Fruit fly (Drosophila melanogaster): ENCODE measurements around the gene hiro.

The hiro gene

DNA sequence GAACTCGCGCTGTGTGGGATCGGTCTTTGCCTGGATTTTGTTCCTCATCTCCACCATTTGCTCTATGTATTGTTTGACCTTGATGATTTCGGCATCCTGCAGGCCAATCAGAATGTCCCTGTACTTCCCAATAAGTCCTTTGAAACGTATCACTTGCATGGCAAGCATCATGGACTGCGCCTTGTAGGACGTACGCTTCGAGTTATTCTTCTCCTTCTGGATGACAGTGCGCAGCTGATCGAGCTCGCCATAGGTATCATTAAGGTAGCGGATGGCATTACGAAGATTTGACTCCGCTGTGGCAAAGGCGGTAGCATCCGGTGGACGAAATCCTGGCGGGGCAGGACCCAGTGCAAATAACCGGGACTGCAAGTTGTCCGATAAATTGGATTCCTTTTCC is 22.1 kb upstream of the hiro start:
- TF ChIP-seq insv (optimal IDR thresholded peaks at IDR 0.05) (no peak), ttk (optimal IDR thresholded peaks at IDR 0.05) (no peak), Sin3A (optimal IDR thresholded peaks at IDR 0.05) (no peak), h (optimal IDR thresholded peaks at IDR 0.05) (no peak), psq (optimal IDR thresholded peaks at IDR 0.05) (no peak), Myc (optimal IDR thresholded peaks at IDR 0.05) (no peak)

DNA sequence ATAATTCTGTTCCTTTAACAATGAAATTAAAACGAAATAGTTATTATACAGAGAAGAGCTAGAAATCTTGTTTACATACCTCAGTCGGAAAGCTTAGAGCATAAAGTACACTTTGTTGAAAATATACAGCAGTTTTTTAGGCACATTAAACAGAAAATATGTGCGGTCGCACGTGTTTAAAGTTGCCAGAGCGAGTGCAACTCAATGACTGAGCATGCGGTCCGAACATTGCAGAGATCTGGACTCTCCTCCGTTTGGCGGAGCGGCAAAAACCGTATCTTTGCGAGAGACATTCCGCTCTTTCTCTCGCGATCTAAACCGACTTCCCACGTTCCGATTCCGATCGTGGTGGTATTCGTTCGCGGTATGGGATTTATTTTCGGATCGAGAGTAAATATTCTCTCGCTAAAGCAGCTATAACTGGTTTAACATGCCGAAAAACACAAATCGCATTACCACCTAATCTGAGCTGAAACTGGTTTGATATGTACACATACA is 20.3 kb upstream of the hiro start, which contains the start of gene CG13895:
TSS of gene CG13895 (minus strand) at position 214 of the 498 bp plus-strand sequence.
- TF ChIP-seq h (optimal IDR thresholded peaks at IDR 0.05) (no peak), psq (optimal IDR thresholded peaks at IDR 0.05) (no peak), insv (optimal IDR thresholded peaks at IDR 0.05) (no peak), Myc (optimal IDR thresholded peaks at IDR 0.05) (no peak), Sin3A (optimal IDR thresholded peaks at IDR 0.05) (no peak), ttk (optimal IDR thresholded peaks at IDR 0.05) (no peak)

DNA sequence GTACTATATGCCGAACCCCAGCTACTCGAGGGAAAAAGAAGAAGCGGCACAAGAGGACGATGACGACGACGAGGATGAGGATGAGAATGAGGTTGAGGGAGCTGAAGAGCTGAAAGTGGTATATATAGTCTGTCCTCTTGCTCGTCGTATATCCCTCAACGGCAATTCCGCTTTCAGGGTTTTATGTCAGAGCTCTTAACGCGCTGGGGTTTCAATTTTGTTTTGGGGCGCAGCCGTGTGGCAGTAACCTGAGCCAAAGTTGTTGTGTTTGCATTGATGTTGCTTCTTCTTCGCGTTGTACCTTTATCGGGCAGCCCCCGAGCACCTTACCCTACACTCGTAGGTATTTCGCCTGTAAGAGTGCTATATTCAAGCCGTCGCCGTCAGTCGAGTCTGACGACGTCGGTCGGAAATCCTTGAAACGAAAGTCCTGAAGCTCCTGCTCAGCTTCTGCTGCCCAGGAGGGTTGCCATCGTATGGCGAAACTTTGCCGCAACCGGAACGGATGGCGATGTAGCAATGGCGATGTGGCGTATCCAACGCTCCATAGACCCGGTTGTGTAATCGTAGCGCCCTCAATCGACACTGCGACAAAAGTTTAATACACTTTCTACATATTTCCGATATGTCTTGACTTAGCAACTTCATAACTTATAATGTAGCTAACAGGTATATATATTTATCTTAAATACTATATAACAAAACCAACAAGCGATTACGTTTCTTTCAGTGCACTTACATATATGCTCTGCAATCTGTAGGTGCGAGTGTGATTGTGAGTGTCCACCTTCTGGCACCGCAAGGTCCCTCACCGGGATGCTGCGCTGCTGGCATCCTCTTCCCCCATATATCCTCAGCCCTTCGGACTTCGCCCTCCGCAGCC is 17.1 kb upstream of the hiro start:
- no peak for TF ChIP-seq ttk (optimal IDR thresholded peaks at IDR 0.05)
- TF ChIP-seq insv (optimal IDR thresholded peaks at IDR 0.05) = no peak
- TF ChIP-seq Myc (optimal IDR thresholded peaks at IDR 0.05) = no peak
- TF ChIP-seq Sin3A (optimal IDR thresholded peaks at IDR 0.05) = no peak
- TF ChIP-seq psq (optimal IDR thresholded peaks at IDR 0.05) = no peak
- no peak for TF ChIP-seq h (optimal IDR thresholded peaks at IDR 0.05)

DNA sequence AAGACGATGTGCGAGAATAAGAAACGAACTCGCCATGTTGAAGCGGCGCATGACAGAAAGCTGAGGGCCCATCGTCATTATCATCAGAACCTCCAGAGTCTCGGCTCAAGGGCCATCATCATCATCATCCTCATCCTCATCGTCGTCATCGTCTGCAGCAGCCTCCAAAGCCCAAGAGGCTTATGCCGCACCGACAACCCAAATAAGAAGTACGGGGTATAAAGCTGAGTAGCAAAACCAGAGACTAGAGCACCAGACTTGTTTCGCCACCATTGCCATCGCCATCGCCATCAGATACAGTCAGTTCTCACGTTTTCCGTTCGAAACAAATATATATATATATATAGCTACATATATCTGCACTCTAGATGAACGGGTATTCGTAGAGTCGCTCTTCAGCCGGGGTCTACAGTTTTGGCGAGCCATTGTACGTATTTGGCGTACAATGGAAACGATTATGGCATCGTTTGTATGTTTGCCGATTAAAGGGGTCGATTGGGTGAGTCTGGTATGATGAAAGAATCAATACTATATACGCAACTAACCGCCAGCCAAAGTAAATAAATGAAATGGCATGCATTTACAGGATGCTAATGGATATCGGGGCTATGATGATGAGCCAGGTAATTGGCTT is 15.5 kb upstream of the hiro start:
- no peak for TF ChIP-seq psq (optimal IDR thresholded peaks at IDR 0.05)
- TF ChIP-seq Sin3A (optimal IDR thresholded peaks at IDR 0.05) = no peak
- TF ChIP-seq Myc (optimal IDR thresholded peaks at IDR 0.05) = no peak
- TF ChIP-seq h (optimal IDR thresholded peaks at IDR 0.05) = no peak
- no peak for TF ChIP-seq insv (optimal IDR thresholded peaks at IDR 0.05)
- no peak for TF ChIP-seq ttk (optimal IDR thresholded peaks at IDR 0.05)

DNA sequence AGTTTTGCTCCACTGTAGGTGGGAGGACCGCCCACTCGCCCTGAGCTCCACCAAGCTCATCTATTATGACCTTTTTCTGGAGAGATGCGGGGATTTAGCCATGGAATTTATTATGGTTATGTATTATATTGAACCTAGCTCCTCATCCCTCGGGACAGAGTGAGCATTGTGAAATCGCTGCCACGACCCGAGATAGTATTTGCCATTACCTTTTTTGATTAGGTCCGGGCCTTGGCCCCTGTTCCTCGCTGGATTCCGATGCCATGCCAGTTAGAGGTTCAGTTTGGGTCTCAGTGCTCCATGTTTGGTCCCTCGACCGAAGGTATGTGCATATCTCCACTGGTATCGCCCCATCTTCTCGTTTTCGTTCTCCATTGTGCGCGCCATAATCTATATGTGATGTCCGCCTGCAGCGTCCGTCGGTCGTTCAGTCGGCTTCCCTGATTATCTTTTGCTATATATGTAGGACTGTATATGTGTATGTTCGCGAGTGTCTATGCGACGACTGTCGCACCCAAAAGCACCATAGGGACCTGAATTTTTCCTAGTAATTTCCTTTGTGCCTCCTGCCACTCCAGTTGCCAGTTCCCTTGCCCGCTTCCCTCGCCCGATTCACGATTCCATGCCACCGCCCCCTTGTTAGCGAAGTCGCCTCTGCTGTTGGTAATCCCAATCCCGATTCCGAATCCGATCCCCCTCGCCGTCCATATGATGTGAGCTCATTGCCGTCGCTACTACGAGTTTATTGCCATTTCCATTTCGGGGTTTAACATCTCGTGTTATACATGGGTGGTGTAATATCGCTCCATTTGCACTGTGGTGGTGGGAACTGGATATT is 14.3 kb upstream of the hiro start:
- TF ChIP-seq insv (optimal IDR thresholded peaks at IDR 0.05) = no peak
- TF ChIP-seq Myc (optimal IDR thresholded peaks at IDR 0.05) = no peak
- no peak for TF ChIP-seq h (optimal IDR thresholded peaks at IDR 0.05)
- TF ChIP-seq Sin3A (optimal IDR thresholded peaks at IDR 0.05) = no peak
- TF ChIP-seq ttk (optimal IDR thresholded peaks at IDR 0.05) = no peak
- TF ChIP-seq psq (optimal IDR thresholded peaks at IDR 0.05) = no peak

DNA sequence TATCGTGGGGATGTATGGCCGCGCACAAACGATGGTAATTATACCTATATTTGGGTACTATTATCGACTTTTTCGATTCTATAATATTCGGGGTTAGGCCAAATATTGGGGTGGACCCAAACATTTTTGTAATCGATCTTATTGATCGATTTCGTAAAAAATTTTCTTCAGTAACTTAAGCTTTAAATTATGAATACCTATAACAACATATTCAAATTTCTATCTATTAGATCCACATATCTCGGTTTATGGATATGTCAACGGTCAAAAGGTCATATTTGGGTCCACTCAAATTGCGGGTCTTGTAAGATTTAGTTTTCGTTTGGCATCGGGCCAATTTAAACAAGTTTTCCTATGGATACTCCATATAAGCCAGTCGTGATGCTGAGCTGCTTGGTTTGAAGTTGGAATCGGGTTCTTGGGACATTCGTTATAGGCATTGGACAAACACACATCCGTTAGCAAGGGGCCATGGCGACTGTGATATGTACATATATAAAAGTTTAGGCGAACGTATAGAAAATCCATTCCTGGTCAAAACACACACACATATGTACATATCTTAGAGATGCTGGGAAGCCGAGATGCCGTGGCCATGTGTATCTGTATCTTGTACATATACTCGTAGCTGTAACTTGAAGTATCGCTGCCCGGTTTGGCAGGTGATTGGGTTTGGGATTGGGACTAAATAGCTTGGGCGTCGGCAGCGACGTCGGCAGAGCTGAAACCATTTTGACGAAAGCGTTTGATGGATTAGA is 12.6 kb upstream of the hiro start:
- TF ChIP-seq ttk (optimal IDR thresholded peaks at IDR 0.05) (no peak), psq (optimal IDR thresholded peaks at IDR 0.05) (no peak)

DNA sequence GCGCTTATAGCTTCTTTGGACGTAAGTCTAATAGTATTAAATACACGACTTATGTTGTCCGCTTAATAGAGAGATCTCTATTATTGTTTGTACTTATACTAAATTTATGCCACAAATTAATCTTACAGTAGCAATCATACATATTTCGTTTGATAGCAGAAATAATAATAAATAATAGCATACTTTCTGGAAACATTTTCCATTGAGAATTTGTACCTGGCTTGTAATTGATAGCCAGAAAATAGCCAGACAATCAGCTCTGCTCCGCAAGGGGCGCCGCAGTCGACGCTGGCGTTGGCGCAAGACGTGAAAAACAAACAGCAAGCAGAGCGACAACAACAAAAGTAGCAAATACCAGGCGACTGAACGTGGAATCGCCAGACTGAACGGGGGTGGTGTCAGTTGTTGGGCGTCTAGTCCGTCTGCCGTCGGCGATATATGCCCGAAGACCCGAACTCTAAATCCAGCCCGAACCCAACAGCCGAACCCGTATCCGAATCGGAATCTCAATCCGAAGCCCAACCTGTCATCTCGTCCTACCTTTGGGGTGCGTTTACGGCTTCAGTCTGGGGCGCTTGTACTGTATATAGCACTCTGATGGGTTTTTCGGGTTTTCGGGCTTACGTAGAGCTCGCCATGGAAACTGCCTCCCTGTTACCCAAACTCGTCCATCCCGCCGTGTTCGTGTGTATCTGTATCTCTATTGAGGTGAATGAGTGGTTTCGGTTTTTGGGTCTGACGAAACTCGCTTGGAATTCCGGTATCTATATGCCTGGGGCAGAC is 11.8 kb upstream of the hiro start:
- TF ChIP-seq insv (optimal IDR thresholded peaks at IDR 0.05) = no peak
- TF ChIP-seq Sin3A (optimal IDR thresholded peaks at IDR 0.05) = no peak
- no peak for TF ChIP-seq ttk (optimal IDR thresholded peaks at IDR 0.05)
- TF ChIP-seq h (optimal IDR thresholded peaks at IDR 0.05) = no peak
- TF ChIP-seq Myc (optimal IDR thresholded peaks at IDR 0.05) = no peak
- TF ChIP-seq psq (optimal IDR thresholded peaks at IDR 0.05) = no peak

DNA sequence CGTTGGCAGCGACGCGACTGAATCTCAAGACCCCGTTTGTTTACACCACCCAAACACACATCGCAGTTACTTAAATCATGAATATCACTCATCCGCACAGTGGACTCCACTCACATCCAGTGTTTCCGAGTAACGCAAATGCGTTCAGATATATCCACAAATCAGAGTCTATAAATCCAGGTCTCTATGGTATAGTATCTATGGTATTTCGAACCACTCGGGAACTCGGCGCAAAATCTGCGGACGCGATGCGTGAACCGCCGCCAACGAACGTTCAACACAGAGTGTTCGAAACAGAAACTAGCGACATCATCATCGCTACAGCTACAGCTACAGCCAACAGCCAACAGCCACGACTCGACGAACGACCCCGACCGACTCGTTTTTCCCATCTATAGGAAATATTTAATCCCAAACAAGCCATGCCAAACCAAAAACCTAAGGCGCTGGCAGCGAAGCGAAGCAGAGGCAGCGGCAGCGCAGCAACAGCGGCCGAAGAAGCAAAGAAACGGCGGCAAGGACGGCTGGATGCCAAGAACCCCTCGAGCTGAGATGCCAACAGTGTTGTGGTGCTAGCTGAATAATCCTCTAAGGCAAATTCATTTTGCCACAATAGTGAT is 11.1 kb upstream of the hiro start, which contains the start of gene CG13894:
TSS of gene CG13894 (minus strand) at position 397 of the 620 bp plus-strand sequence.
- TF ChIP-seq Myc (optimal IDR thresholded peaks at IDR 0.05) (no peak), Sin3A (optimal IDR thresholded peaks at IDR 0.05) (no peak), psq (optimal IDR thresholded peaks at IDR 0.05) (no peak), insv (optimal IDR thresholded peaks at IDR 0.05) (no peak), h (optimal IDR thresholded peaks at IDR 0.05) (no peak), ttk (optimal IDR thresholded peaks at IDR 0.05) (no peak)

DNA sequence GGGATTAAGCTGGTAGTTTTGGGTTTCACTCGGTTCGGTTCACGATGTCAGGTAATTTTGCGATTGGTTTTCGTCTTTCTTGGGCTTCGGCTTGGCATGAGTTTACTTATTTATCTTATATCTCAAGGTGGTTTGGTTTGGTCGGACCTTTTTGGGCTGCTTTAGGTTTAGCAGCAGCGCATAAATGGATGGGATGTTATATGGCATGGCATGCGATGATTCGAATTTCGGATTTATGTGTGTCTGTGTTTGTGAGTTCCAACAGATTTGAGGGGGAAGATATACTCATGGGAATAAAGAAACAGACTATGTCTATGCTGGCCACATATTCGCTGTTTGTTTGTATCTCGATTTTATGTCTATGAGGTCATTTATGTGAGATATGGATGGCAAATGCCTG is 10.0 kb upstream of the hiro start:
- TF ChIP-seq Myc (optimal IDR thresholded peaks at IDR 0.05) = no peak
- no peak for TF ChIP-seq insv (optimal IDR thresholded peaks at IDR 0.05)
- no peak for TF ChIP-seq Sin3A (optimal IDR thresholded peaks at IDR 0.05)
- TF ChIP-seq ttk (optimal IDR thresholded peaks at IDR 0.05) = no peak
- no peak for TF ChIP-seq psq (optimal IDR thresholded peaks at IDR 0.05)
- no peak for TF ChIP-seq h (optimal IDR thresholded peaks at IDR 0.05)

DNA sequence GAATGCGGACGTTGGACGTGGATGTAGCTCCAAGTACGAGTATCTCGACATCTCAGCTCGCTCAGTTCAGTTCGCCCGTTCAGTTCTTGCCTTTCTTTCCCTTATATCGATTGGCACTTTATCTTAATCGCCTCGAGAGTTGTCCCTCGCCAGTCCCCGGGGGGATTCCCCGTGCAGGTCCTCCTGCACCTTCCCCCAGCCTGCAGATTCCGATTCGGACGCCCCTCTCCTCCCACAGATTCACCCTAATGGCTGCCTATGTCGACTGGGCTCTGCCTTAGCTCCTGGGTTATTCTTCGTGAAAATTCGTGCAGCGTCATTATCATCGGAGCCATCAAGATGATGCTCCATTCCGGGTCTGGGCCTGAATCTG is 9.3 kb upstream of the hiro start:
- TF ChIP-seq Myc (optimal IDR thresholded peaks at IDR 0.05) (no peak), insv (optimal IDR thresholded peaks at IDR 0.05) (no peak), ttk (optimal IDR thresholded peaks at IDR 0.05) (no peak), h (optimal IDR thresholded peaks at IDR 0.05) (no peak), psq (optimal IDR thresholded peaks at IDR 0.05) (no peak), Sin3A (optimal IDR thresholded peaks at IDR 0.05) (no peak)
